Fruit fly (Drosophila melanogaster) whole organism: ENCODE results near the gene ND-49.

Experiments
- CG8478 ChIP-seq: fragments of >200 bp; optimal IDR thresholded peaks from 2 replicates; lab custom pipeline; 2018; ENCODE audit warnings: inconsistent platforms
- Dll ChIP-seq: fragments of >200 bp; optimal IDR thresholded peaks from 2 replicates; lab custom pipeline; 2017
- EcR ChIP-seq, 2 experiments: fragments of >200 bp; optimal IDR thresholded peaks; 2 replicates each; lab custom pipeline; 2017; ENCODE audit warnings: missing biosample characterization in 2 of 2, missing genetic modification characterization in 2 of 2, missing genetic modification reagents in 2 of 2
- pan ChIP-seq: fragments of >200 bp; optimal IDR thresholded peaks from 2 replicates; lab custom pipeline; 2017
- psq ChIP-seq: fragments of >200 bp; optimal IDR thresholded peaks from 2 replicates; lab custom pipeline; 2017
- usp ChIP-seq: fragments of >200 bp; optimal IDR thresholded peaks from 2 replicates; lab custom pipeline; 2017; ENCODE audit warnings: missing biosample characterization, missing genetic modification characterization, mixed read lengths

- TF ChIP-seq CG8478 (lab: Kevin White, UChicago): no peak
- TF ChIP-seq Dll (lab: Kevin White, UChicago): no peak
- TF ChIP-seq EcR (GFP tag; optimal IDR thresholded peaks at IDR 0.05; lab: Kevin White, UChicago): no peak
- no peak for TF ChIP-seq psq
- no peak for TF ChIP-seq pan
- no peak for TF ChIP-seq usp (GFP tag; lab: Kevin White, UChicago)
Measured at dm6 chr4:519421-519987, 51.9 kb downstream of the ND-49 start.
